Worm (Caenorhabditis elegans): ENCODE results near the gene B0554.7.

B0554.7 gene

DNA sequence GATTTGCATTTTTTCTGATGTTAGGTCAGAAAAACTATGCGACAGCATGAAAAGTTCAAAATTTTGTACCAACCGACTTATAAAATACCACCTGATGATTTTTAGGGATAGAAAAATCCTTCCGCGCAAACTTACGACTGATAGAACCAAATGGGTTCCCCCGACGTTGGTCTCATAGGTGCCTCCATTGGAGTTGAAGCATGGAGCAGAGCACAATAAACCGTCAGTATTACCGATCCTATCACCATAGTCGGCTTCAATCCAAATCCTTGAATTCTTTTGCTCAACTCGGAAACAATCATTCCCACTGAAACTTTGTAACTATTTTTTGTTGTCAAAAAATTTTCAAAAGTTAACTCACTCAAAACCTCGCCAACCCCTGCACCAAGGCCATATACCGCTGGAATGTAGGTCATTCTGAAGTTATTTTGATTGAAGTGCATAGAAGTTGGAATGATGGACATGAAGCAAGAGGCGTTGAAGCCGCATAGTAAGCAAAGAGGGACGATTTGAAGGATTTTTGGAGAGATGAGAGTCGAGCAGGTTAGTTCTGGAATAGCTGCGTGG lies 1.6 kb downstream of the B0554.7 start:
- TF ChIP-seq ceh-82 (tag; optimal IDR thresholded peaks at IDR 0.05) (no peak), pqm-1 (tag; optimal IDR thresholded peaks at IDR 0.05) (no peak), lsy-2 (tag; optimal IDR thresholded peaks at IDR 0.05) (no peak), jun-1 (tag; optimal IDR thresholded peaks at IDR 0.05) (no peak), vab-7 (GFP tag; IDR thresholded peaks at IDR 0.05) (no peak), sdz-12 (GFP tag; optimal IDR thresholded peaks at IDR 0.05) (no peak), aha-1 (tag) (peak; percentile 92), nhr-237 (tag; optimal IDR thresholded peaks at IDR 0.05) (no peak), unc-62 (GFP tag; optimal IDR thresholded peaks at IDR 0.05 in 1 of 2) (peak in 1 of 2 experiments; percentile 90), unc-62 (tag; optimal IDR thresholded peaks at IDR 0.05) (no peak), fos-1 (tag; optimal IDR thresholded peaks at IDR 0.05) (no peak), egl-27 (tag; optimal IDR thresholded peaks at IDR 0.05) (no peak), pha-4 (GFP tag; IDR thresholded peaks at IDR 0.05) (no peak), pha-4 (tag; optimal IDR thresholded peaks at IDR 0.05) (no peak)

ce11 chrV:438094-438493 lies 2.7 kb downstream of the B0554.7 start, which contains the start of gene B0554.1:
B0554.1 (plus strand) TSS chrV:438394.
- TF ChIP-seq duxl-1 (tag; optimal IDR thresholded peaks at IDR 0.05; ENCODE audit: poor library complexity) (no peak), dmd-6 (GFP tag; IDR thresholded peaks at IDR 0.05) (no peak), F44E2.7 (GFP tag; IDR thresholded peaks at IDR 0.05) (no peak), unc-130 (GFP tag; optimal IDR thresholded peaks at IDR 0.05) (no peak), php-3 (GFP tag; IDR thresholded peaks at IDR 0.05) (no peak), ZK337.2 (GFP tag; IDR thresholded peaks at IDR 0.05) (no peak), D1046.2 (GFP tag; IDR thresholded peaks at IDR 0.05) (no peak), ceh-32 (tag; optimal IDR thresholded peaks at IDR 0.05; ENCODE audit: poor library complexity) (no peak), ama-1 (optimal IDR thresholded peaks at IDR 0.05) (no peak)

- TF ChIP-seq nhr-237 (tag; optimal IDR thresholded peaks at IDR 0.05) (no peak), spr-3 (GFP tag; optimal IDR thresholded peaks at IDR 0.05) (no peak), ama-1 (optimal IDR thresholded peaks at IDR 0.05) (no peak), ztf-7 (tag; optimal IDR thresholded peaks at IDR 0.05) (no peak), snpc-1.2 (GFP tag; IDR thresholded peaks at IDR 0.05) (no peak), daf-12 (tag; optimal IDR thresholded peaks at IDR 0.05) (no peak), nhr-42 (GFP tag; IDR thresholded peaks at IDR 0.05) (no peak)
Observed at ce11 chrV:433898-434297, 6.9 kb downstream of the B0554.7 start, which contains the start of gene B0554.2. B0554.2 (plus strand) TSS chrV:434198.

DNA sequence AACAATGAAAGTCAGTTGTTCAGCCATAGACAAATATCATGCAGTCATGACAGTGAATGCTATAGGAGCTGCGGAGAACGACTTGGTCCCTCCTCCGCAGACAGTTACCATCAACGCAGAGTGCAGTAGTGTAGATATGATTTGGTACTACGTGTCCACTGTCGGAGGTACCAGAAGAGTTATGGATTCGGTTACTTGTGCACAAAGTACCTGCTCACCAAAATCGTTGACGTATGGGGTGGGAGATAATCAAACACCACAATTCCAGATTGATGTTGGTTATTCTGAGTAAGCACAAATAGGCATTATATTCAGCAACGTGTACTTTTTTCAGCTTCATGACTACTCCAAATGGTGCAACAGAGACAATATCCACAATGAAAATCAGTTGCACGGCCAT lies 7.8 kb downstream of the B0554.7 start:
- TF ChIP-seq unc-62 (GFP tag; optimal IDR thresholded peaks at IDR 0.05 in 1 of 2), result peak in 1 of 2 experiments; percentile 94
- no peak for TF ChIP-seq unc-62 (tag; optimal IDR thresholded peaks at IDR 0.05)
- no peak for TF ChIP-seq nhr-42 (GFP tag; IDR thresholded peaks at IDR 0.05)

- TF ChIP-seq unc-62 (GFP tag; optimal IDR thresholded peaks at IDR 0.05 in 1 of 2) (peak in 1 of 2 experiments; percentile 75), unc-62 (tag; optimal IDR thresholded peaks at IDR 0.05) (no peak), F44E2.7 (GFP tag; IDR thresholded peaks at IDR 0.05) (no peak)
Observed at ce11 chrV:428844-429243, 12.0 kb downstream of the B0554.7 start, which contains the start of gene B0554.4. B0554.4 (plus strand) TSS chrV:429144.

DNA sequence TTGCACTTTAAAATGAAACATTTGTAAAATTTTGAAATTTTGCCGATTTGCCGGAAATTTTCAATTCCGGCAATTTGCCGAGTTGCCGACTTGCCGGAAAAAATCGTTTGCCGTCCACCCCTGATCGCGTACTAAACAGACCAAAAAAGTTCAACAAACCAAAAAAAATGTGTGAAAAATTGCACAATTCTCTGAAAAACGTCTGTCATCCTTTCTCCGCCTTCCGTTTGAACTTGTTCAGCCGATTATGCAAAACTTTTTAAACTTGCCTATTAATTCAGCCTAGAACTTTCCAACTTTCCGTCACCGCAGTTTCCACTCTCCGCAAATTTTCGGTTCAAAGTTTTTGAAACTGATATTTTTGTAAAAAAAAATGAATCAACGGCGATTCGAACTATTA lies 16.7 kb downstream of the B0554.7 start, which contains the start of gene B0554.5:
B0554.5 (plus strand) TSS at position 301 of the 400 bp plus-strand sequence.
- no peak for TF ChIP-seq zip-11 (GFP tag; IDR thresholded peaks at IDR 0.05)

- TF ChIP-seq dve-1 (tag; optimal IDR thresholded peaks at IDR 0.05; ENCODE audit: insufficient read depth), result no peak
- no peak for TF ChIP-seq jun-1 (tag; optimal IDR thresholded peaks at IDR 0.05)
- TF ChIP-seq hif-1 (tag; optimal IDR thresholded peaks at IDR 0.05), result no peak
- peak; percentile 20 for TF ChIP-seq pqm-1 (tag; optimal IDR thresholded peaks at IDR 0.05)
- no peak for TF ChIP-seq nhr-10 (tag; optimal IDR thresholded peaks at IDR 0.05)
- no peak for TF ChIP-seq zfp-2 (tag; optimal IDR thresholded peaks at IDR 0.05)
Observed at ce11 chrV:422133-422532, 18.7 kb downstream of the B0554.7 start, which contains the start of gene dod-20. dod-20 (plus strand) TSS chrV:422433.
